Worm (Caenorhabditis elegans): ENCODE data around the gene str-185.

DNA sequence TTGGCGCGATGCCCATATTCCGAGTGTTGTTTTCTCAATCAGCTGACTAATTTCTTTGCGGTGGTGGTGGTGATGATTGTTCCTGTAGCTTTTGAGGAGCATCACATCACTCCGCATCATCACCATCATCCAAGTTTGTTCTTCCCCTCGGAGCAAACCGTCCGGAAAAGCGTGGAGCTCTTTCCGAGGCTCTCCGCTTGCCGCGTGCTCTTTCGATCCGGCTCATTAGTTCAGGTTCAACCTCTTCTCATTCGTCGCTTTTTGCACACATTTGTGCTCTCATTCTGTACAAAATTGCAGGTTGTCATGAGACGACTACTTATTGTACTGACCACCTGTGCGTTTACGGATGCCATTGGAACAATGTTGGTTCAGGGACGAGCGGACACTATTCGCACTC lies 35.4 kb upstream of the str-185 start, which contains the start of gene M01H9.5:
- TF ChIP-seq flt-1 (GFP tag; IDR thresholded peaks at IDR 0.05) = no peak
- TF ChIP-seq med-1 (GFP tag; optimal IDR thresholded peaks at IDR 0.05; ENCODE audit: insufficient read depth) = no peak
- TF ChIP-seq ref-1 (GFP tag; conservative IDR thresholded peaks at IDR 0.05) = no peak
- no peak for TF ChIP-seq cog-1 (tag; optimal IDR thresholded peaks at IDR 0.05)
- TF ChIP-seq T22C8.4 (GFP tag; IDR thresholded peaks at IDR 0.05) = no peak
- no peak for TF ChIP-seq ztf-23 (GFP tag; IDR thresholded peaks at IDR 0.05)
- no peak for TF ChIP-seq tab-1 (GFP tag; IDR thresholded peaks at IDR 0.05)
- no peak for TF ChIP-seq klf-2 (GFP tag; conservative IDR thresholded peaks at IDR 0.05)

Data from whole organism, midembryonic.